Worm (Caenorhabditis elegans): Measurements from ENCODE around the gene F36H9.7.

The F36H9.7 gene

DNA sequence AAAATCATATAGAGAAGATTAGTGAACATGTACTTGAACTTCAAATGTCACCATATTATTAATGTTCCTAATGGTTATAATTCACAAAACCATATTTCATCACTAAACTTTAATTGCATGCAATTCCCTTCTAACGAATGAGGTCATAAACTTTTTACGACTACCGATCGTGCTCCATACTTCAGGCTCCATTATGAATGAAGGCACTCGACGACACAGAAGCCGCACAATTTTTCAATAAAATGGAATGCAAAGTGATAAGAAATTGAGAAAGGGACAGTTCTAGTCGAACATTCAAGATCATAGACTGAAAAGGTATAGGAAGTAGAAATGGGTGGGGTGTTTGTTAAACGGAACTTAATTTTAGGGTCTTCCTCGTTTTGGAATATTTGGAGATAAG, 18.6 kb downstream of the F36H9.7 start:
- no peak for TF ChIP-seq tbx-37 (GFP tag; conservative IDR thresholded peaks at IDR 0.05)
- no peak for TF ChIP-seq sea-1 (GFP tag; conservative IDR thresholded peaks at IDR 0.05)
- no peak for TF ChIP-seq scrt-1 (GFP tag; IDR thresholded peaks at IDR 0.05)
- no peak for TF ChIP-seq pes-1 (GFP tag; IDR thresholded peaks at IDR 0.05)
- TF ChIP-seq B0310.2 (tag; optimal IDR thresholded peaks at IDR 0.05): no peak
- TF ChIP-seq flt-1 (GFP tag; IDR thresholded peaks at IDR 0.05): no peak
- TF ChIP-seq tbx-11 (GFP tag; IDR thresholded peaks at IDR 0.05): no peak
- no peak for TF ChIP-seq F13C5.2 (tag; optimal IDR thresholded peaks at IDR 0.05)
- no peak for TF ChIP-seq aly-1 (tag; optimal IDR thresholded peaks at IDR 0.05)
- TF ChIP-seq ceh-36 (tag; optimal IDR thresholded peaks at IDR 0.05): no peak
- TF ChIP-seq hnd-1 (tag; optimal IDR thresholded peaks at IDR 0.05): no peak
- TF ChIP-seq ceh-13 (GFP tag; optimal IDR thresholded peaks at IDR 0.05): no peak
- TF ChIP-seq tra-4 (tag; optimal IDR thresholded peaks at IDR 0.05): no peak
- TF ChIP-seq hmbx-1 (tag; optimal IDR thresholded peaks at IDR 0.05): no peak
- no peak for TF ChIP-seq hmg-4 (GFP tag; optimal IDR thresholded peaks at IDR 0.05)
- no peak for TF ChIP-seq ets-7 (tag; optimal IDR thresholded peaks at IDR 0.05)

ce11 chrV:1755589-1755988, 19.1 kb downstream of the F36H9.7 start, which contains the start of gene ZK697.14:
TSS of gene ZK697.14 (minus strand) at chrV:1755689.
- TF ChIP-seq sea-1 (GFP tag; conservative IDR thresholded peaks at IDR 0.05): no peak
- no peak for TF ChIP-seq aly-1 (tag; optimal IDR thresholded peaks at IDR 0.05)
- no peak for TF ChIP-seq scrt-1 (GFP tag; IDR thresholded peaks at IDR 0.05)
- no peak for TF ChIP-seq hmbx-1 (tag; optimal IDR thresholded peaks at IDR 0.05)
- no peak for TF ChIP-seq ama-1 (optimal IDR thresholded peaks at IDR 0.05)
- no peak for TF ChIP-seq hmg-4 (GFP tag; optimal IDR thresholded peaks at IDR 0.05)
- TF ChIP-seq B0310.2 (tag; optimal IDR thresholded peaks at IDR 0.05): no peak
- no peak for TF ChIP-seq ets-7 (tag; optimal IDR thresholded peaks at IDR 0.05)
- no peak for TF ChIP-seq tra-4 (tag; optimal IDR thresholded peaks at IDR 0.05)
- TF ChIP-seq tbx-37 (GFP tag; conservative IDR thresholded peaks at IDR 0.05): no peak
- no peak for TF ChIP-seq tbx-11 (GFP tag; IDR thresholded peaks at IDR 0.05)
- TF ChIP-seq F13C5.2 (tag; optimal IDR thresholded peaks at IDR 0.05): no peak
- TF ChIP-seq pes-1 (GFP tag; IDR thresholded peaks at IDR 0.05): no peak
- no peak for TF ChIP-seq flt-1 (GFP tag; IDR thresholded peaks at IDR 0.05)
- TF ChIP-seq ceh-36 (tag; optimal IDR thresholded peaks at IDR 0.05): no peak
- no peak for TF ChIP-seq ceh-13 (GFP tag; optimal IDR thresholded peaks at IDR 0.05)

- TF ChIP-seq B0310.2 (tag; optimal IDR thresholded peaks at IDR 0.05) (no peak), hmg-4 (GFP tag; optimal IDR thresholded peaks at IDR 0.05) (no peak), ceh-13 (GFP tag; optimal IDR thresholded peaks at IDR 0.05) (no peak), pes-1 (GFP tag; IDR thresholded peaks at IDR 0.05) (no peak), ets-7 (tag; optimal IDR thresholded peaks at IDR 0.05) (no peak), sea-1 (GFP tag; conservative IDR thresholded peaks at IDR 0.05) (no peak)
Observed at ce11 chrV:1752496-1752895, 22.2 kb downstream of the F36H9.7 start, which contains the start of gene ZK697.1. TSS of gene ZK697.1 (plus strand) at chrV:1752796.

ce11 chrV:1751449-1751848, 23.3 kb downstream of the F36H9.7 start, which contains the start of gene srh-199:
TSS of gene srh-199 (minus strand) at chrV:1751549.
- no peak for TF ChIP-seq B0310.2 (tag; optimal IDR thresholded peaks at IDR 0.05)
- no peak for TF ChIP-seq ceh-36 (tag; optimal IDR thresholded peaks at IDR 0.05)
- TF ChIP-seq hnd-1 (tag; optimal IDR thresholded peaks at IDR 0.05): no peak
- TF ChIP-seq hmbx-1 (tag; optimal IDR thresholded peaks at IDR 0.05): no peak
- no peak for TF ChIP-seq hmg-4 (GFP tag; optimal IDR thresholded peaks at IDR 0.05)
- no peak for TF ChIP-seq pes-1 (GFP tag; IDR thresholded peaks at IDR 0.05)
- no peak for TF ChIP-seq flt-1 (GFP tag; IDR thresholded peaks at IDR 0.05)
- no peak for TF ChIP-seq ceh-13 (GFP tag; optimal IDR thresholded peaks at IDR 0.05)
- no peak for TF ChIP-seq sea-1 (GFP tag; conservative IDR thresholded peaks at IDR 0.05)
- no peak for TF ChIP-seq tbx-37 (GFP tag; conservative IDR thresholded peaks at IDR 0.05)
- no peak for TF ChIP-seq scrt-1 (GFP tag; IDR thresholded peaks at IDR 0.05)
- TF ChIP-seq ets-7 (tag; optimal IDR thresholded peaks at IDR 0.05): no peak
- no peak for TF ChIP-seq F13C5.2 (tag; optimal IDR thresholded peaks at IDR 0.05)
- TF ChIP-seq tra-4 (tag; optimal IDR thresholded peaks at IDR 0.05): no peak

- TF ChIP-seq hmbx-1 (tag; optimal IDR thresholded peaks at IDR 0.05): no peak
- no peak for TF ChIP-seq hnd-1 (tag; optimal IDR thresholded peaks at IDR 0.05)
- TF ChIP-seq ets-7 (tag; optimal IDR thresholded peaks at IDR 0.05): no peak
- TF ChIP-seq tra-4 (tag; optimal IDR thresholded peaks at IDR 0.05): no peak
Observed at ce11 chrV:1749053-1749452, 25.7 kb downstream of the F36H9.7 start, which contains the start of gene ZK697.8. TSS of gene ZK697.8 (minus strand) at chrV:1749153.

ce11 chrV:1743205-1743870, 31.4 kb downstream of the F36H9.7 start, which contains the start of gene nhr-256:
TSS of gene nhr-256 (plus strand) at chrV:1743771.
- peak; percentile 38 for TF ChIP-seq ceh-36 (tag; optimal IDR thresholded peaks at IDR 0.05)
- TF ChIP-seq scrt-1 (GFP tag; IDR thresholded peaks at IDR 0.05): no peak
- TF ChIP-seq tbx-11 (GFP tag; IDR thresholded peaks at IDR 0.05): no peak

ce11 chrV:1741074-1741473, 33.6 kb downstream of the F36H9.7 start, which contains the start of gene srab-25:
TSS of gene srab-25 (minus strand) at chrV:1741174.
- TF ChIP-seq tbx-37 (GFP tag; conservative IDR thresholded peaks at IDR 0.05): no peak
- TF ChIP-seq B0310.2 (tag; optimal IDR thresholded peaks at IDR 0.05): no peak
- TF ChIP-seq pes-1 (GFP tag; IDR thresholded peaks at IDR 0.05): no peak
- TF ChIP-seq F13C5.2 (tag; optimal IDR thresholded peaks at IDR 0.05): no peak
- no peak for TF ChIP-seq tbx-11 (GFP tag; IDR thresholded peaks at IDR 0.05)
- no peak for TF ChIP-seq ama-1 (optimal IDR thresholded peaks at IDR 0.05)
- no peak for TF ChIP-seq flt-1 (GFP tag; IDR thresholded peaks at IDR 0.05)
- no peak for TF ChIP-seq scrt-1 (GFP tag; IDR thresholded peaks at IDR 0.05)
- no peak for TF ChIP-seq hmg-4 (GFP tag; optimal IDR thresholded peaks at IDR 0.05)
- TF ChIP-seq ets-7 (tag; optimal IDR thresholded peaks at IDR 0.05): no peak
- no peak for TF ChIP-seq sea-1 (GFP tag; conservative IDR thresholded peaks at IDR 0.05)

ce11 chrV:1734569-1734968, 40.2 kb downstream of the F36H9.7 start, which contains the start of gene str-160:
TSS of gene str-160 (plus strand) at chrV:1734869.
- TF ChIP-seq F13C5.2 (tag; optimal IDR thresholded peaks at IDR 0.05) (no peak), ceh-13 (GFP tag; optimal IDR thresholded peaks at IDR 0.05) (no peak), ceh-36 (tag; optimal IDR thresholded peaks at IDR 0.05) (no peak), sea-1 (GFP tag; conservative IDR thresholded peaks at IDR 0.05) (no peak), hnd-1 (tag; optimal IDR thresholded peaks at IDR 0.05) (no peak), hmbx-1 (tag; optimal IDR thresholded peaks at IDR 0.05) (no peak), ama-1 (optimal IDR thresholded peaks at IDR 0.05) (no peak), pes-1 (GFP tag; IDR thresholded peaks at IDR 0.05) (no peak)

All from whole organism, early embryonic.